Fruit fly (Drosophila melanogaster) whole organism, embryonic: Measurements from ENCODE around the gene NdufA3.
A peak's percentile ranks its signal among the peaks of the same experiment; 100 is the strongest.

Experiments
- Ada2b ChIP-seq: fragments of 200-800 bp; sonication (Bioruptor generic); IDR thresholded peaks from 2 replicates; pipeline ENCODE4 v1.3.6; 2022; ENCODE audit warnings: missing biosample characterization, missing genetic modification characterization
- Atf6 ChIP-seq: fragments of 200-800 bp; sonication (Bioruptor generic); IDR thresholded peaks from 2 replicates; pipeline ENCODE4 v1.3.6; 2022; ENCODE audit warnings: missing biosample characterization, missing genetic modification characterization
- C15 ChIP-seq: fragments of 200-800 bp; sonication (Bioruptor generic); IDR thresholded peaks from 3 replicates; pipeline ENCODE4 v1.3.6; 2022; ENCODE audit warnings: missing biosample characterization, missing genetic modification characterization
- CG10431 ChIP-seq: fragments of 200-800 bp; sonication (Bioruptor generic); optimal IDR thresholded peaks from 3 replicates; lab custom pipeline; 2018; ENCODE audit warnings: missing biosample characterization, mild to moderate bottlenecking, missing genetic modification characterization
- CG10979 ChIP-seq: fragments of 200-800 bp; sonication (Bioruptor generic); optimal IDR thresholded peaks from 2 replicates; lab custom pipeline; 2018; ENCODE audit warnings: missing biosample characterization, mild to moderate bottlenecking, missing genetic modification characterization, moderate library complexity
- CG11247 ChIP-seq: fragments of 200-800 bp; sonication (Bioruptor generic); IDR thresholded peaks from 2 replicates; pipeline ENCODE4 v1.3.6; 2022; ENCODE audit warnings: missing biosample characterization, missing genetic modification characterization
- CG12659 ChIP-seq: fragments of 200-800 bp; sonication (Bioruptor generic); optimal IDR thresholded peaks from 3 replicates; lab custom pipeline; 2017; ENCODE audit warnings: mild to moderate bottlenecking, missing biosample characterization, missing genetic modification reagents, missing genetic modification characterization
- CG14710 ChIP-seq: fragments of 200-800 bp; sonication (Bioruptor generic); optimal IDR thresholded peaks from 3 replicates; lab custom pipeline; 2019; ENCODE audit warnings: missing biosample characterization, mild to moderate bottlenecking, missing genetic modification characterization, moderate library complexity
- CG15011 ChIP-seq: fragments of 200-800 bp; sonication (Bioruptor generic); optimal IDR thresholded peaks from 3 replicates; lab custom pipeline; 2018; ENCODE audit warnings: missing biosample characterization, mild to moderate bottlenecking, missing genetic modification characterization
- CG1792 ChIP-seq: fragments of 200-800 bp; sonication (Bioruptor generic); optimal IDR thresholded peaks from 2 replicates; lab custom pipeline; 2016; ENCODE audit warnings: missing biosample characterization, missing genetic modification characterization
- CG18599 ChIP-seq: fragments of 200-800 bp; sonication (Bioruptor generic); optimal IDR thresholded peaks from 3 replicates; lab custom pipeline; 2017; ENCODE audit warnings: missing biosample characterization, missing genetic modification characterization, mild to moderate bottlenecking, moderate library complexity, missing genetic modification reagents
- CG3407 ChIP-seq: fragments of 200-800 bp; sonication (Bioruptor generic); optimal IDR thresholded peaks from 2 replicates; lab custom pipeline; 2018; ENCODE audit warnings: missing biosample characterization, mild to moderate bottlenecking, missing genetic modification characterization
- CG34224 ChIP-seq: fragments of 200-800 bp; sonication (Bioruptor generic); IDR thresholded peaks from 3 replicates; pipeline ENCODE4 v1.3.6; 2022; ENCODE audit warnings: missing biosample characterization, missing genetic modification characterization; ENCODE audit not compliant: partially characterized antibody
- CG4820 ChIP-seq: fragments of 200-800 bp; sonication (Bioruptor generic); optimal IDR thresholded peaks from 3 replicates; lab custom pipeline; 2016; ENCODE audit warnings: missing biosample characterization, missing genetic modification characterization
- CG7745 ChIP-seq: fragments of 200-800 bp; sonication (Bioruptor generic); optimal IDR thresholded peaks from 2 replicates; lab custom pipeline; 2018; ENCODE audit warnings: missing biosample characterization, mild to moderate bottlenecking, missing genetic modification characterization, moderate library complexity
- CG7839 ChIP-seq: fragments of 200-800 bp; sonication (Bioruptor generic); optimal IDR thresholded peaks from 3 replicates; lab custom pipeline; 2018; ENCODE audit warnings: missing biosample characterization, mild to moderate bottlenecking, missing genetic modification characterization, moderate library complexity
- CG9727 ChIP-seq: fragments of 200-800 bp; sonication (Bioruptor generic); optimal IDR thresholded peaks from 3 replicates; lab custom pipeline; 2017; ENCODE audit warnings: missing biosample characterization, mild to moderate bottlenecking, missing genetic modification characterization
- CoRest ChIP-seq: fragments of 200-800 bp; sonication (Bioruptor generic); optimal IDR thresholded peaks from 3 replicates; lab custom pipeline; 2018; ENCODE audit warnings: missing biosample characterization, mild to moderate bottlenecking, missing genetic modification characterization, moderate library complexity
- D19B ChIP-seq: fragments of 200-800 bp; sonication (Bioruptor generic); optimal IDR thresholded peaks from 2 replicates; lab custom pipeline; 2017; ENCODE audit warnings: missing biosample characterization, mild to moderate bottlenecking, missing genetic modification characterization
- Dek ChIP-seq: fragments of 200-800 bp; sonication (Bioruptor generic); optimal IDR thresholded peaks from 3 replicates; lab custom pipeline; 2019; ENCODE audit warnings: missing biosample characterization, mild to moderate bottlenecking, missing genetic modification characterization, moderate library complexity
- ERR ChIP-seq: fragments of 200-800 bp; sonication (Bioruptor generic); optimal IDR thresholded peaks from 2 replicates; lab custom pipeline; 2016; ENCODE audit warnings: missing biosample characterization, missing genetic modification characterization
- HLHmδ ChIP-seq: fragments of 200-800 bp; sonication (Bioruptor generic); optimal IDR thresholded peaks from 2 replicates; lab custom pipeline; 2018; ENCODE audit warnings: missing biosample characterization, mild to moderate bottlenecking, missing genetic modification characterization, moderate library complexity
- Hmr ChIP-seq: fragments of 200-800 bp; sonication (Bioruptor generic); optimal IDR thresholded peaks from 3 replicates; lab custom pipeline; 2017; ENCODE audit warnings: mild to moderate bottlenecking, missing biosample characterization, missing genetic modification reagents, missing genetic modification characterization
- MTF-1 ChIP-seq: fragments of 200-800 bp; sonication (Bioruptor generic); optimal IDR thresholded peaks from 2 replicates; lab custom pipeline; 2018; ENCODE audit warnings: missing biosample characterization, mild to moderate bottlenecking, missing genetic modification characterization, borderline replicate concordance
- Med ChIP-seq: fragments of 200-800 bp; sonication (Bioruptor generic); peaks from one replicate; lab custom pipeline; 2016; ENCODE audit warnings: missing biosample characterization, missing genetic modification characterization, mild to moderate bottlenecking, inconsistent platforms, moderate library complexity
- NC2α ChIP-seq: fragments of 200-800 bp; sonication (Bioruptor generic); optimal IDR thresholded peaks from 2 replicates; lab custom pipeline; 2016; ENCODE audit warnings: missing biosample characterization, missing genetic modification characterization
- Nf-YC ChIP-seq: fragments of 200-800 bp; optimal IDR thresholded peaks from 3 replicates; lab custom pipeline; 2019; ENCODE audit warnings: missing biosample characterization, mild to moderate bottlenecking, missing genetic modification characterization, moderate library complexity
- Rx ChIP-seq: fragments of 200-800 bp; sonication (Bioruptor generic); IDR thresholded peaks from 2 replicates; pipeline ENCODE4 v1.3.6; 2022; ENCODE audit warnings: missing biosample characterization, missing genetic modification characterization
- Scr ChIP-seq: fragments of 200-800 bp; sonication (Bioruptor generic); IDR thresholded peaks from 2 replicates; pipeline ENCODE4 v1.3.6; 2022; ENCODE audit warnings: missing biosample characterization, missing genetic modification characterization; ENCODE audit not compliant: partially characterized antibody
- Trl ChIP-seq, 3 experiments: fragments of >200 bp in 2 of 3; fragments of 200-800 bp in 1 of 3; sonication (Bioruptor generic) in 1 of 3; optimal IDR thresholded peaks; 2 replicates in 1 of 3; 3 replicates in 2 of 3; lab custom pipeline; 2016 to 2017; ENCODE audit warnings: missing biosample characterization in 1 of 3, missing genetic modification characterization in 1 of 3
- az2 ChIP-seq: fragments of 200-800 bp; sonication (Bioruptor generic); optimal IDR thresholded peaks from 3 replicates; lab custom pipeline; 2016; ENCODE audit warnings: missing biosample characterization, missing genetic modification characterization
- bcd ChIP-seq: fragments of 200-800 bp; sonication (Bioruptor generic); optimal IDR thresholded peaks from 2 replicates; lab custom pipeline; 2017; ENCODE audit warnings: missing biosample characterization, mild to moderate bottlenecking, missing genetic modification characterization
- chn ChIP-seq: fragments of 200-800 bp; sonication (Bioruptor generic); optimal IDR thresholded peaks from 2 replicates; lab custom pipeline; 2016; ENCODE audit warnings: missing biosample characterization, missing genetic modification characterization
- cwo ChIP-seq: fragments of 200-800 bp; sonication (Bioruptor generic); optimal IDR thresholded peaks from 3 replicates; lab custom pipeline; 2017; ENCODE audit warnings: missing biosample characterization, missing genetic modification characterization, mild to moderate bottlenecking, moderate library complexity, missing genetic modification reagents
- da ChIP-seq: fragments of 200-800 bp; sonication (Bioruptor generic); optimal IDR thresholded peaks from 2 replicates; lab custom pipeline; 2016; ENCODE audit warnings: missing biosample characterization, missing genetic modification characterization
- ewg ChIP-seq: fragments of 200-800 bp; sonication (Bioruptor generic); optimal IDR thresholded peaks from 3 replicates; lab custom pipeline; 2017; ENCODE audit warnings: mild to moderate bottlenecking, missing biosample characterization, missing genetic modification reagents, missing genetic modification characterization
- gcm ChIP-seq: fragments of 200-800 bp; sonication (Bioruptor generic); optimal IDR thresholded peaks from 2 replicates; lab custom pipeline; 2019; ENCODE audit warnings: missing biosample characterization, mild to moderate bottlenecking, missing genetic modification characterization, moderate library complexity
- hkb ChIP-seq, 2 experiments: fragments of 200-800 bp in 1 of 2; fragments of >200 bp in 1 of 2; sonication (Bioruptor generic) in 1 of 2; IDR thresholded peaks in 1 of 2; optimal IDR thresholded peaks in 1 of 2; 2 replicates each; pipeline versions ENCODE4 v1.3.6 to Lab custom; 2017 to 2022; ENCODE audit warnings: missing biosample characterization in 1 of 2, missing genetic modification characterization in 1 of 2
- kah ChIP-seq: fragments of 200-800 bp; sonication (Bioruptor generic); optimal IDR thresholded peaks from 2 replicates; lab custom pipeline; 2018; ENCODE audit warnings: missing biosample characterization, mild to moderate bottlenecking, missing genetic modification characterization
- kay ChIP-seq: fragments of 200-800 bp; sonication (Bioruptor generic); optimal IDR thresholded peaks from 2 replicates; lab custom pipeline; 2016; ENCODE audit warnings: missing biosample characterization, missing genetic modification characterization
- lov ChIP-seq, 2 experiments: fragments of 200-800 bp in 1 of 2; fragments of >200 bp in 1 of 2; sonication (Bioruptor generic) in 1 of 2; IDR thresholded peaks in 1 of 2; optimal IDR thresholded peaks in 1 of 2; 2 replicates in 1 of 2; 3 replicates in 1 of 2; pipeline versions ENCODE4 v1.3.6 to Lab custom; 2017 to 2022; ENCODE audit warnings: missing biosample characterization in 1 of 2, missing genetic modification characterization in 1 of 2
- maf-S ChIP-seq: fragments of 200-800 bp; sonication (Bioruptor generic); optimal IDR thresholded peaks from 2 replicates; lab custom pipeline; 2016; ENCODE audit warnings: missing biosample characterization, missing genetic modification characterization
- nau ChIP-seq: fragments of 200-800 bp; sonication (Bioruptor generic); optimal IDR thresholded peaks from 3 replicates; lab custom pipeline; 2017; ENCODE audit warnings: missing biosample characterization, mild to moderate bottlenecking, missing genetic modification characterization, missing genetic modification reagents
- oc ChIP-seq: fragments of 200-800 bp; sonication (Bioruptor generic); optimal IDR thresholded peaks from 2 replicates; lab custom pipeline; 2018; ENCODE audit warnings: missing biosample characterization, mild to moderate bottlenecking, missing genetic modification characterization, moderate library complexity
- otp ChIP-seq: fragments of 200-800 bp; sonication (Bioruptor generic); IDR thresholded peaks from 3 replicates; pipeline ENCODE4, ENCODE4 v1.3.6; 2022; ENCODE audit warnings: missing biosample characterization, missing genetic modification characterization
- sqz ChIP-seq: fragments of 200-800 bp; sonication (Bioruptor generic); optimal IDR thresholded peaks from 3 replicates; lab custom pipeline; 2018; ENCODE audit warnings: missing biosample characterization, mild to moderate bottlenecking, missing genetic modification characterization
- stc ChIP-seq: fragments of 200-800 bp; sonication (Bioruptor generic); IDR thresholded peaks from 2 replicates; pipeline ENCODE4 v1.3.6; 2022; ENCODE audit warnings: missing biosample characterization, missing genetic modification characterization
- wek ChIP-seq: fragments of 200-800 bp; sonication (Bioruptor generic); optimal IDR thresholded peaks from 3 replicates; lab custom pipeline; 2018; ENCODE audit warnings: missing biosample characterization, mild to moderate bottlenecking, missing genetic modification characterization, moderate library complexity
- zfh1 ChIP-seq: fragments of 200-800 bp; sonication (Bioruptor generic); IDR thresholded peaks from 3 replicates; pipeline ENCODE4 v1.3.6; 2022; ENCODE audit warnings: missing biosample characterization, missing genetic modification characterization

Gene NdufA3

dm6 chrX:9193604-9194003 lies 33.8 kb upstream of the NdufA3 start, which contains the start of gene CG12106 (continued):
- TF ChIP-seq oc (tag; lab: Kevin White, UChicago) (no peak), kay (GFP tag; lab: Kevin White, UChicago) (no peak), az2 (GFP tag; lab: Kevin White, UChicago) (peak; percentile 26), CG34224 (GFP tag; lab: Robert Waterston, UW) (no peak), stc (GFP tag; lab: Robert Waterston, UW) (no peak), Med (GFP tag; lab: Kevin White, UChicago) (peak; percentile 87), chn (GFP tag; lab: Kevin White, UChicago) (peak; percentile 19), bcd (GFP tag; lab: Kevin White, UChicago) (peak; percentile 20), ERR (GFP tag; lab: Kevin White, UChicago) (no peak), Scr (GFP tag; lab: Robert Waterston, UW) (no peak), Hmr (GFP tag; lab: Kevin White, UChicago) (no peak), Nf-YC (peak; percentile 42), kah (GFP tag; lab: Kevin White, UChicago) (no peak), zfh1 (GFP tag; lab: Robert Waterston, UW) (no peak), CG18599 (GFP tag; lab: Kevin White, UChicago) (peak; percentile 62), hkb (optimal IDR thresholded peaks at IDR 0.05; lab: Kevin White, UChicago) (no peak), hkb (GFP tag; IDR thresholded peaks at IDR 0.05; lab: Robert Waterston, UW) (peak; percentile 53), Ada2b (0 out of 2 replicates have a peak, but pooled peaks have one; percentile 30), CG10979 (tag; lab: Kevin White, UChicago) (peak; percentile 16), wek (GFP tag; lab: Kevin White, UChicago) (no peak), ewg (GFP tag; lab: Kevin White, UChicago) (no peak), CG7745 (tag; lab: Kevin White, UChicago) (no peak), da (GFP tag; lab: Kevin White, UChicago) (no peak), gcm (GFP tag; lab: Kevin White, UChicago) (no peak), maf-S (GFP tag; lab: Kevin White, UChicago) (no peak), CG15011 (no peak), Atf6 (GFP tag; lab: Robert Waterston, UW) (0 out of 2 replicates have a peak, but pooled peaks have one; percentile 29), HLHmδ (GFP tag; lab: Kevin White, UChicago) (no peak), CG9727 (GFP tag; lab: Kevin White, UChicago) (peak; percentile 3), sqz (GFP tag; lab: Kevin White, UChicago) (no peak), Dek (no peak), CG10431 (no peak), Trl (optimal IDR thresholded peaks at IDR 0.05; lab: Kevin White, UChicago) (no peak), Trl (GFP tag; optimal IDR thresholded peaks at IDR 0.05; lab: Kevin White, UChicago) (peak; percentile 39), lov (optimal IDR thresholded peaks at IDR 0.05; lab: Kevin White, UChicago) (no peak), lov (GFP tag; IDR thresholded peaks at IDR 0.05; lab: Robert Waterston, UW) (no peak), NC2α (no peak), C15 (GFP tag; lab: Robert Waterston, UW) (no peak), CG1792 (GFP tag; lab: Kevin White, UChicago) (no peak), nau (GFP tag; lab: Kevin White, UChicago) (no peak), CG4820 (GFP tag; lab: Kevin White, UChicago) (no peak), CG7839 (tag; lab: Kevin White, UChicago) (peak; percentile 62), MTF-1 (GFP tag; lab: Kevin White, UChicago) (no peak), Rx (GFP tag; lab: Robert Waterston, UW) (0 out of 2 replicates have a peak, but pooled peaks have one; percentile 37), otp (GFP tag; lab: Robert Waterston, UW) (no peak), CG11247 (GFP tag; lab: Robert Waterston, UW) (no peak), D19B (no peak), CG3407 (GFP tag; lab: Kevin White, UChicago) (no peak), cwo (peak; percentile 8), CG12659 (peak; percentile 48), CG14710 (tag; lab: Kevin White, UChicago) (peak; percentile 30), CoRest (tag; lab: Kevin White, UChicago) (peak; percentile 63)
